Worm (Caenorhabditis elegans): Measurements from ENCODE around the gene C16C10.4.

C16C10.4 gene

DNA sequence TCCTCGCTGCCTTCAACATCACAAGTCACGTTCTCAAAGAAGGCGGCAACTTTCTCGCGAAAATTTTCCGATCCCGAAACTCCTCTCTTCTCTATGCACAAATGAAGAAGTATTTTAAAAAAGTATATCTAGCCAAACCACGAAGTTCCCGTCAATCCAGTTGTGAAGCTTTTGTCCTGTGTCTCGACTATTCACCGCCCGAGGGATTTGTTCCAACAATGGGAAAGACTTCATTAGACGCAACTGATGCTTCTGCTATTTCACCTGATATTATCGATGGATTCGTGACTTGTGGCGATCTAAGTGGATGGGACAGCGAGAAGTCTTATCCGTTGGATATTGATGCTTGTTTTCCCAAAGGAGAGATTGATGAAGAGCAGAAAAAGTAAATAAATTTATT, 33.8 kb downstream of the C16C10.4 start:
- TF ChIP-seq nhr-25 (tag; optimal IDR thresholded peaks at IDR 0.05), result no peak
- TF ChIP-seq zag-1 (tag; optimal IDR thresholded peaks at IDR 0.05), result no peak
- no peak for TF ChIP-seq lin-13 (GFP tag; optimal IDR thresholded peaks at IDR 0.05)
- TF ChIP-seq nhr-21 (tag; optimal IDR thresholded peaks at IDR 0.05), result no peak
- TF ChIP-seq blmp-1 (tag; optimal IDR thresholded peaks at IDR 0.05; ENCODE audit: insufficient read depth), result no peak
- TF ChIP-seq nhr-23 (tag; optimal IDR thresholded peaks at IDR 0.05), result no peak
- no peak for TF ChIP-seq dmd-4 (tag; optimal IDR thresholded peaks at IDR 0.05)
- no peak for TF ChIP-seq gmeb-1 (tag; optimal IDR thresholded peaks at IDR 0.05)
- no peak for TF ChIP-seq lsy-2 (tag; optimal IDR thresholded peaks at IDR 0.05)

ce11 chrIII:4205751-4206327, 34.7 kb downstream of the C16C10.4 start, which contains the start of gene R74.8:
Gene R74.8 (plus strand): TSS chrIII:4206277.
- TF ChIP-seq mbf-1 (tag; optimal IDR thresholded peaks at IDR 0.05), result no peak
- no peak for TF ChIP-seq ztf-11 (tag; optimal IDR thresholded peaks at IDR 0.05)
- no peak for TF ChIP-seq ztf-1 (GFP tag; conservative IDR thresholded peaks at IDR 0.05)
- TF ChIP-seq ama-1 (optimal IDR thresholded peaks at IDR 0.05), result no peak
- TF ChIP-seq nhr-21 (tag; optimal IDR thresholded peaks at IDR 0.05), result no peak
- TF ChIP-seq lin-11 (tag; optimal IDR thresholded peaks at IDR 0.05), result no peak
- no peak for TF ChIP-seq nhr-10 (tag; optimal IDR thresholded peaks at IDR 0.05)
- TF ChIP-seq sma-3 (GFP tag; optimal IDR thresholded peaks at IDR 0.05), result no peak
- TF ChIP-seq nhr-12 (tag; optimal IDR thresholded peaks at IDR 0.05), result no peak
- TF ChIP-seq nhr-6 (tag; optimal IDR thresholded peaks at IDR 0.05), result no peak
- TF ChIP-seq skn-1 (tag; optimal IDR thresholded peaks at IDR 0.05), result no peak
- TF ChIP-seq F13H6.1 (tag; optimal IDR thresholded peaks at IDR 0.05), result no peak
- TF ChIP-seq nhr-25 (tag; optimal IDR thresholded peaks at IDR 0.05), result no peak
- no peak for TF ChIP-seq egl-27 (tag; optimal IDR thresholded peaks at IDR 0.05)
- TF ChIP-seq alr-1 (tag; optimal IDR thresholded peaks at IDR 0.05), result no peak
- TF ChIP-seq C34F6.9 (tag; optimal IDR thresholded peaks at IDR 0.05), result no peak
- no peak for TF ChIP-seq lin-39 (tag; optimal IDR thresholded peaks at IDR 0.05)
- TF ChIP-seq lsy-2 (tag; optimal IDR thresholded peaks at IDR 0.05), result peak in 1 of 2 experiments; percentile 15
- TF ChIP-seq unc-62 (GFP tag; optimal IDR thresholded peaks at IDR 0.05), result no peak
- TF ChIP-seq aly-2 (tag; optimal IDR thresholded peaks at IDR 0.05), result no peak
- no peak for TF ChIP-seq sem-4 (tag; optimal IDR thresholded peaks at IDR 0.05)
- TF ChIP-seq R02D3.7 (tag; optimal IDR thresholded peaks at IDR 0.05), result no peak
- peak; percentile 24 for TF ChIP-seq blmp-1 (tag; optimal IDR thresholded peaks at IDR 0.05; ENCODE audit: insufficient read depth)
- TF ChIP-seq ztf-4 (tag; optimal IDR thresholded peaks at IDR 0.05), result no peak
- peak; percentile 37 for TF ChIP-seq unc-55 (GFP tag; optimal IDR thresholded peaks at IDR 0.05)

DNA sequence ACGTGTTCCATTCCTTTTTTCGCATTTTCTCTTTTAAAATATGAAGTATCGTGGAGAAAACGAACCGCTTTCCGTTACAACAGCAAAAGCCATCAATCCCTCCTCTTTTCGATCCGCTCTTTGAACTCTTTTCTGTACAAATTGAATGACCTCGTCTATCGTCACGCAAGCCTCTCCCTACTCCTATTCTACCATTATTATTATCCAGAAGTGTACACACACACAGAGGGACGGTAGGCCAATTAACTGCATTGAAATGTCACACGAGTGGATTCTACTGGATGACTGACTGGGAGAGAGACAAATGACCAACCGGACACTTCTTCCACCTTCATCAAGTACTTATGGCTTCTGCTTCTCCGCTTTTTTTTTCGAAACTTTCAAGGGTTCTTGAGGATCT, 37.1 kb downstream of the C16C10.4 start:
- no peak for TF ChIP-seq mdl-1 (tag; optimal IDR thresholded peaks at IDR 0.05)
- TF ChIP-seq sem-4 (tag; optimal IDR thresholded peaks at IDR 0.05), result no peak
- TF ChIP-seq nhr-25 (tag; optimal IDR thresholded peaks at IDR 0.05), result no peak
- no peak for TF ChIP-seq C34F6.9 (tag; optimal IDR thresholded peaks at IDR 0.05)
- TF ChIP-seq unc-62 (GFP tag; optimal IDR thresholded peaks at IDR 0.05), result no peak
- peak; percentile 8 for TF ChIP-seq nhr-129 (tag; optimal IDR thresholded peaks at IDR 0.05)
- TF ChIP-seq zag-1 (tag; optimal IDR thresholded peaks at IDR 0.05), result no peak
- no peak for TF ChIP-seq unc-39 (tag; optimal IDR thresholded peaks at IDR 0.05)

DNA sequence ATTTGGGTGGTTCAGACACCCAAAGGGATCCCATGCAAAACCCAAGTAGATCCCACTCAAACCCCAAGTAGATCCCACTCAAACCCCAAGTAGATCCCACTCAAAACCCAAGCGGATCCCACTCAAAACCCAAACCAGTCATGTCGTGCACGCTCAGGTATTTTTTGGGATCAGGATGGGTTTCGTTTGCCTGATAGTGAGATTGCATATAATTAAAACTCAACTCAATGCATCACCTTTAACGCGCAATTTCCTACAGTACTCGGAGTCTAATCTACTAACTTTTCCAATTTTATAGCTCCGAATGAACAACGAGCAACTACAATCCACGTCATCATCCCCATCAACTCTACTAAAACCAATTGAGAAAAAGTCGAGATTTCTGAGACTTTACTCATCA, 38.1 kb downstream of the C16C10.4 start, which contains the start of gene phlp-2:
phlp-2 (plus strand) TSS at position 301 of the 400 bp plus-strand sequence.
- TF ChIP-seq nhr-21 (tag; optimal IDR thresholded peaks at IDR 0.05), result no peak
- TF ChIP-seq unc-39 (tag; optimal IDR thresholded peaks at IDR 0.05), result no peak
- TF ChIP-seq C34F6.9 (tag; optimal IDR thresholded peaks at IDR 0.05), result no peak
- no peak for TF ChIP-seq ceh-82 (tag; optimal IDR thresholded peaks at IDR 0.05)
- no peak for TF ChIP-seq unc-55 (GFP tag; optimal IDR thresholded peaks at IDR 0.05)
- TF ChIP-seq nhr-77 (tag; optimal IDR thresholded peaks at IDR 0.05), result no peak
- no peak for TF ChIP-seq lin-39 (tag; optimal IDR thresholded peaks at IDR 0.05)
- TF ChIP-seq snpc-4 (tag; optimal IDR thresholded peaks at IDR 0.05), result no peak
- TF ChIP-seq nhr-25 (tag; optimal IDR thresholded peaks at IDR 0.05), result no peak
- no peak for TF ChIP-seq Y55F3AM.14 (GFP tag; optimal IDR thresholded peaks at IDR 0.05)
- TF ChIP-seq ZK546.5 (tag; optimal IDR thresholded peaks at IDR 0.05), result no peak
- no peak for TF ChIP-seq ama-1 (optimal IDR thresholded peaks at IDR 0.05)
- no peak for TF ChIP-seq elt-1 (tag; optimal IDR thresholded peaks at IDR 0.05)
- no peak for TF ChIP-seq lsy-2 (tag; optimal IDR thresholded peaks at IDR 0.05)
- TF ChIP-seq egl-27 (tag; optimal IDR thresholded peaks at IDR 0.05), result no peak
- no peak for TF ChIP-seq nhr-6 (tag; optimal IDR thresholded peaks at IDR 0.05)
- no peak for TF ChIP-seq lin-13 (GFP tag; optimal IDR thresholded peaks at IDR 0.05)
